Fruit fly (Drosophila melanogaster) whole organism, embryonic: ENCODE results near the gene aru.

Experiments
- ATbp ChIP-seq: fragments of 200-800 bp; sonication (Bioruptor generic); optimal IDR thresholded peaks from 2 replicates; lab custom pipeline; 2017; ENCODE audit warnings: missing biosample characterization, mild to moderate bottlenecking, missing genetic modification characterization, missing genetic modification reagents
- Atf-2 ChIP-seq: fragments of 200-800 bp; sonication (Bioruptor generic); optimal IDR thresholded peaks from 2 replicates; lab custom pipeline; 2016; ENCODE audit warnings: missing biosample characterization, missing genetic modification characterization
- Bdp1 ChIP-seq: fragments of 200-800 bp; sonication (Bioruptor generic); optimal IDR thresholded peaks from 3 replicates; lab custom pipeline; 2016; ENCODE audit warnings: missing biosample characterization, missing genetic modification characterization
- CG10431 ChIP-seq: fragments of 200-800 bp; sonication (Bioruptor generic); optimal IDR thresholded peaks from 3 replicates; lab custom pipeline; 2018; ENCODE audit warnings: missing biosample characterization, mild to moderate bottlenecking, missing genetic modification characterization
- CG11247 ChIP-seq: fragments of 200-800 bp; sonication (Bioruptor generic); IDR thresholded peaks from 2 replicates; pipeline ENCODE4 v1.3.6; 2022; ENCODE audit warnings: missing biosample characterization, missing genetic modification characterization
- CG12104 ChIP-seq: fragments of 200-800 bp; sonication (Bioruptor generic); optimal IDR thresholded peaks from 3 replicates; lab custom pipeline; 2016; ENCODE audit warnings: missing biosample characterization, missing genetic modification characterization
- CG15269 ChIP-seq: fragments of 200-800 bp; sonication (Bioruptor generic); optimal IDR thresholded peaks from 2 replicates; lab custom pipeline; 2018; ENCODE audit warnings: missing biosample characterization, mild to moderate bottlenecking, missing genetic modification characterization, moderate library complexity
- CG17359 ChIP-seq: fragments of 200-800 bp; sonication (Bioruptor generic); optimal IDR thresholded peaks from 3 replicates; lab custom pipeline; 2018; ENCODE audit warnings: missing biosample characterization, mild to moderate bottlenecking, missing genetic modification characterization, moderate library complexity
- CG17361 ChIP-seq: fragments of 200-800 bp; sonication (Bioruptor generic); IDR thresholded peaks from 3 replicates; pipeline ENCODE4 v1.3.6; 2022; ENCODE audit warnings: missing biosample characterization, missing genetic modification characterization
- CG18599 ChIP-seq: fragments of 200-800 bp; sonication (Bioruptor generic); optimal IDR thresholded peaks from 3 replicates; lab custom pipeline; 2017; ENCODE audit warnings: missing biosample characterization, missing genetic modification characterization, mild to moderate bottlenecking, moderate library complexity, missing genetic modification reagents
- CG18619 ChIP-seq: fragments of 200-800 bp; sonication (Bioruptor generic); optimal IDR thresholded peaks from 3 replicates; lab custom pipeline; 2017; ENCODE audit warnings: missing biosample characterization, mild to moderate bottlenecking, missing genetic modification characterization
- CG2199 ChIP-seq: fragments of 200-800 bp; sonication (Bioruptor generic); IDR thresholded peaks from 3 replicates; pipeline ENCODE4 v1.3.6; 2022; ENCODE audit warnings: missing biosample characterization, missing genetic modification characterization
- CG2712 ChIP-seq: fragments of 200-800 bp; optimal IDR thresholded peaks from 3 replicates; lab custom pipeline; 2019; ENCODE audit warnings: missing biosample characterization, mild to moderate bottlenecking, missing genetic modification characterization, moderate library complexity
- CG2889 ChIP-seq: fragments of 200-800 bp; sonication (Bioruptor generic); IDR thresholded peaks from 3 replicates; pipeline ENCODE4 v1.3.6; 2022; ENCODE audit warnings: missing biosample characterization, missing genetic modification characterization
- CG32767 ChIP-seq: fragments of 200-800 bp; sonication (Bioruptor generic); IDR thresholded peaks from 2 replicates; pipeline ENCODE4 v1.3.6; 2022; ENCODE audit warnings: missing biosample characterization, missing genetic modification characterization
- CG32772 ChIP-seq: fragments of 200-800 bp; sonication (Bioruptor generic); IDR thresholded peaks from 2 replicates; pipeline ENCODE4 v1.3.6; 2022; ENCODE audit warnings: missing biosample characterization, missing genetic modification characterization
- CG33557 ChIP-seq: fragments of 200-800 bp; sonication (Bioruptor generic); optimal IDR thresholded peaks from 2 replicates; lab custom pipeline; 2019; ENCODE audit warnings: missing biosample characterization, mild to moderate bottlenecking, missing genetic modification characterization, moderate library complexity
- CG34422 ChIP-seq: fragments of 200-800 bp; sonication (Bioruptor generic); IDR thresholded peaks from 3 replicates; pipeline ENCODE4 v1.3.6; 2022; ENCODE audit warnings: missing biosample characterization, missing genetic modification characterization
- CG3726 ChIP-seq: fragments of 200-800 bp; sonication (Bioruptor generic); IDR thresholded peaks from 3 replicates; pipeline ENCODE4, ENCODE4 v1.3.6; 2022; ENCODE audit warnings: missing biosample characterization, missing genetic modification characterization
- CG43689 ChIP-seq: fragments of 200-800 bp; sonication (Bioruptor generic); IDR thresholded peaks from 2 replicates; pipeline ENCODE4 v1.3.6; 2022; ENCODE audit warnings: missing biosample characterization, missing genetic modification characterization
- CG4854 ChIP-seq: fragments of 200-800 bp; sonication (Bioruptor generic); optimal IDR thresholded peaks from 2 replicates; lab custom pipeline; 2016; ENCODE audit warnings: missing biosample characterization, missing genetic modification characterization, inconsistent platforms
- CG5953 ChIP-seq: fragments of 200-800 bp; sonication (Bioruptor generic); IDR thresholded peaks from 2 replicates; pipeline ENCODE4 v1.3.6; 2022; ENCODE audit warnings: missing biosample characterization, missing genetic modification characterization
- CG6254 ChIP-seq: fragments of 200-800 bp; sonication (Bioruptor generic); optimal IDR thresholded peaks from 3 replicates; lab custom pipeline; 2017; ENCODE audit warnings: mild to moderate bottlenecking, missing biosample characterization, missing genetic modification reagents, missing genetic modification characterization
- CG7556 ChIP-seq: fragments of 200-800 bp; sonication (Bioruptor generic); optimal IDR thresholded peaks from 2 replicates; lab custom pipeline; 2017; ENCODE audit warnings: missing biosample characterization, mild to moderate bottlenecking, missing genetic modification characterization
- CG8388 ChIP-seq: fragments of 200-800 bp; sonication (Bioruptor generic); optimal IDR thresholded peaks from 2 replicates; lab custom pipeline; 2019; ENCODE audit warnings: missing biosample characterization, mild to moderate bottlenecking, missing genetic modification characterization, moderate library complexity
- CG9932 ChIP-seq: fragments of 200-800 bp; sonication (Bioruptor generic); IDR thresholded peaks from 2 replicates; pipeline ENCODE4 v1.3.6; 2022; ENCODE audit warnings: missing biosample characterization, missing genetic modification characterization
- CHES-1-like ChIP-seq: fragments of 200-800 bp; sonication (Bioruptor generic); optimal IDR thresholded peaks from 2 replicates; lab custom pipeline; 2016; ENCODE audit warnings: missing biosample characterization, missing genetic modification characterization
- Camta ChIP-seq: fragments of 200-800 bp; sonication (Bioruptor generic); optimal IDR thresholded peaks from 2 replicates; lab custom pipeline; 2016; ENCODE audit warnings: missing biosample characterization, missing genetic modification characterization
- D19A ChIP-seq: fragments of 200-800 bp; optimal IDR thresholded peaks from 3 replicates; lab custom pipeline; 2019; ENCODE audit warnings: missing biosample characterization, mild to moderate bottlenecking, missing genetic modification characterization, moderate library complexity
- Dip3 ChIP-seq: fragments of 200-800 bp; sonication (Bioruptor generic); optimal IDR thresholded peaks from 3 replicates; lab custom pipeline; 2016; ENCODE audit warnings: missing biosample characterization, missing genetic modification characterization
- Doc2 ChIP-seq: fragments of 200-800 bp; sonication (Bioruptor generic); IDR thresholded peaks from 2 replicates; pipeline ENCODE4 v1.3.6; 2022; ENCODE audit warnings: missing biosample characterization, missing genetic modification characterization
- Ets97D ChIP-seq: fragments of 200-800 bp; sonication (Bioruptor generic); optimal IDR thresholded peaks from 3 replicates; lab custom pipeline; 2016; ENCODE audit warnings: missing biosample characterization, missing genetic modification characterization
- Gsc ChIP-seq: fragments of 200-800 bp; sonication (Bioruptor generic); IDR thresholded peaks from 2 replicates; pipeline ENCODE4 v1.3.6; 2022; ENCODE audit warnings: missing biosample characterization, missing genetic modification characterization
- Hr3 ChIP-seq: fragments of 200-800 bp; sonication (Bioruptor generic); optimal IDR thresholded peaks from 3 replicates; lab custom pipeline; 2016; ENCODE audit warnings: missing biosample characterization, missing genetic modification characterization
- Jarid2 ChIP-seq: fragments of 200-800 bp; sonication (Bioruptor generic); optimal IDR thresholded peaks from 3 replicates; lab custom pipeline; 2017; ENCODE audit warnings: mild to moderate bottlenecking, missing biosample characterization, missing genetic modification reagents, missing genetic modification characterization
- NC2α ChIP-seq: fragments of 200-800 bp; sonication (Bioruptor generic); optimal IDR thresholded peaks from 2 replicates; lab custom pipeline; 2016; ENCODE audit warnings: missing biosample characterization, missing genetic modification characterization
- Nf-YA ChIP-seq: fragments of 200-800 bp; sonication (Bioruptor generic); IDR thresholded peaks from 2 replicates; pipeline ENCODE4 v1.3.6; 2022; ENCODE audit warnings: missing biosample characterization, missing genetic modification characterization
- TFAM ChIP-seq: fragments of 200-800 bp; sonication (Bioruptor generic); optimal IDR thresholded peaks from 2 replicates; lab custom pipeline; 2017; ENCODE audit warnings: missing biosample characterization, missing genetic modification characterization, inconsistent platforms
- Trl ChIP-seq, 3 experiments: fragments of >200 bp in 2 of 3; fragments of 200-800 bp in 1 of 3; sonication (Bioruptor generic) in 1 of 3; optimal IDR thresholded peaks; 2 replicates in 1 of 3; 3 replicates in 2 of 3; lab custom pipeline; 2016 to 2017; ENCODE audit warnings: missing biosample characterization in 1 of 3, missing genetic modification characterization in 1 of 3
- ab ChIP-seq: fragments of 200-800 bp; sonication (Bioruptor generic); optimal IDR thresholded peaks from 2 replicates; lab custom pipeline; 2016; ENCODE audit warnings: missing biosample characterization, missing genetic modification characterization
- bowl ChIP-seq: fragments of 200-800 bp; sonication (Bioruptor generic); IDR thresholded peaks from 2 replicates; pipeline ENCODE4 v1.3.6; 2022; ENCODE audit warnings: missing biosample characterization, missing genetic modification characterization
- caup ChIP-seq: fragments of 200-800 bp; sonication (Bioruptor generic); optimal IDR thresholded peaks from 3 replicates; lab custom pipeline; 2017; ENCODE audit warnings: missing biosample characterization, mild to moderate bottlenecking, missing genetic modification characterization, moderate library complexity; ENCODE audit not compliant: severe bottlenecking
- fd3F ChIP-seq: fragments of 200-800 bp; sonication (Bioruptor generic); optimal IDR thresholded peaks from 2 replicates; lab custom pipeline; 2018; ENCODE audit warnings: missing biosample characterization, mild to moderate bottlenecking, missing genetic modification characterization, moderate library complexity
- gfzf ChIP-seq: fragments of 200-800 bp; sonication (Bioruptor generic); optimal IDR thresholded peaks from 2 replicates; lab custom pipeline; 2016; ENCODE audit warnings: missing biosample characterization, mild to moderate bottlenecking, missing genetic modification characterization, moderate library complexity
- gsb ChIP-seq: fragments of 200-800 bp; sonication (Bioruptor generic); IDR thresholded peaks from 2 replicates; pipeline ENCODE4 v1.3.6; 2022; ENCODE audit warnings: missing biosample characterization, missing genetic modification characterization
- mirr ChIP-seq: fragments of 200-800 bp; sonication (Bioruptor generic); optimal IDR thresholded peaks from 3 replicates; lab custom pipeline; 2018; ENCODE audit warnings: missing biosample characterization, mild to moderate bottlenecking, missing genetic modification characterization
- pfk ChIP-seq: fragments of 200-800 bp; sonication (Bioruptor generic); optimal IDR thresholded peaks from 2 replicates; lab custom pipeline; 2018; ENCODE audit warnings: missing biosample characterization, mild to moderate bottlenecking, missing genetic modification characterization, moderate library complexity
- pnt ChIP-seq: fragments of 200-800 bp; sonication (Bioruptor generic); optimal IDR thresholded peaks from 3 replicates; lab custom pipeline; 2016; ENCODE audit warnings: missing biosample characterization, missing genetic modification characterization
- ro ChIP-seq: fragments of 200-800 bp; sonication (Bioruptor generic); IDR thresholded peaks from 2 replicates; pipeline ENCODE4 v1.3.6; 2022; ENCODE audit warnings: missing biosample characterization, missing genetic modification characterization
- stc ChIP-seq: fragments of 200-800 bp; sonication (Bioruptor generic); IDR thresholded peaks from 2 replicates; pipeline ENCODE4 v1.3.6; 2022; ENCODE audit warnings: missing biosample characterization, missing genetic modification characterization
- tin ChIP-seq: fragments of 200-800 bp; sonication (Bioruptor generic); optimal IDR thresholded peaks from 3 replicates; lab custom pipeline; 2016; ENCODE audit warnings: missing biosample characterization, missing genetic modification characterization

Gene aru

dm6 chr2L:850727-851257, 17.4 kb downstream of the aru start, which contains the start of gene drongo (continued):
- peak; percentile 24 for TF ChIP-seq CG15269 (tag; lab: Kevin White, UChicago)
- peak; percentile 99 for TF ChIP-seq pfk (GFP tag; lab: Kevin White, UChicago)
- TF ChIP-seq ATbp (GFP tag; lab: Kevin White, UChicago): peak; percentile 34
- no peak for TF ChIP-seq CG32767 (GFP tag; lab: Robert Waterston, UW)
- TF ChIP-seq ro: no peak
- peak; percentile 41 for TF ChIP-seq CG2712 (tag; lab: Kevin White, UChicago)
- TF ChIP-seq caup (GFP tag; lab: Kevin White, UChicago): peak; percentile 55
- no peak for TF ChIP-seq CG6254 (GFP tag; lab: Kevin White, UChicago)
- peak; percentile 9 for TF ChIP-seq CG17359 (tag; lab: Kevin White, UChicago)
- TF ChIP-seq CG8388: no peak
- no peak for TF ChIP-seq CG10431 (GFP tag; lab: Kevin White, UChicago)
- peak; percentile 4 for TF ChIP-seq CG7556 (GFP tag; lab: Kevin White, UChicago)
- TF ChIP-seq TFAM (GFP tag; lab: Kevin White, UChicago): no peak
- 0 out of 2 replicates have a peak, but pooled peaks have one; percentile 10 for TF ChIP-seq CG43689
- no peak for TF ChIP-seq Gsc (GFP tag; lab: Robert Waterston, UW)
- TF ChIP-seq gsb: no peak
- peak; percentile 73; the same call in 1 of the 3 replicates for TF ChIP-seq CG2199 (GFP tag; lab: Robert Waterston, UW)
- TF ChIP-seq Nf-YA (GFP tag; lab: Robert Waterston, UW): no peak
- TF ChIP-seq Bdp1 (GFP tag; lab: Kevin White, UChicago): no peak
- TF ChIP-seq CG32772 (GFP tag; lab: Robert Waterston, UW): no peak
- TF ChIP-seq CG11247: peak; percentile 33; the same call in 1 of the 2 replicates
- no peak for TF ChIP-seq ab (GFP tag; lab: Kevin White, UChicago)
- TF ChIP-seq CG4854 (GFP tag; lab: Kevin White, UChicago): no peak
- TF ChIP-seq Dip3: peak; percentile 18
- peak; percentile 33 for TF ChIP-seq CG33557
- TF ChIP-seq Jarid2 (GFP tag; lab: Kevin White, UChicago): peak; percentile 97
- no peak for TF ChIP-seq bowl (GFP tag; lab: Robert Waterston, UW)
- no peak for TF ChIP-seq tin (GFP tag; lab: Kevin White, UChicago)
- TF ChIP-seq Ets97D (GFP tag; lab: Kevin White, UChicago): peak; percentile 66
- TF ChIP-seq CG18599 (GFP tag; lab: Kevin White, UChicago): peak; percentile 24
- peak; percentile 64 for TF ChIP-seq mirr
- TF ChIP-seq Hr3 (GFP tag; lab: Kevin White, UChicago): no peak
- TF ChIP-seq CHES-1-like (GFP tag; lab: Kevin White, UChicago): peak; percentile 67
- TF ChIP-seq Doc2 (GFP tag; lab: Robert Waterston, UW): no peak
- peak; percentile 47; the same call in 1 of the 2 replicates for TF ChIP-seq CG5953
- TF ChIP-seq CG9932 (GFP tag; lab: Robert Waterston, UW): peak; percentile 32; the same call in 1 of the 2 replicates
- peak; percentile 14 for TF ChIP-seq CG18619 (GFP tag; lab: Kevin White, UChicago)
- TF ChIP-seq stc (GFP tag; lab: Robert Waterston, UW): no peak; the same call in 1 of the 2 replicates
- no peak for TF ChIP-seq NC2α
- peak; percentile 100 for TF ChIP-seq gfzf (GFP tag; lab: Kevin White, UChicago)
- TF ChIP-seq D19A (tag; lab: Kevin White, UChicago): peak; percentile 2
- TF ChIP-seq CG34422 (GFP tag; lab: Robert Waterston, UW): peak; percentile 60; the same call in 1 of the 3 replicates
- TF ChIP-seq Atf-2 (GFP tag; lab: Kevin White, UChicago): no peak
- no peak for TF ChIP-seq fd3F (GFP tag; lab: Kevin White, UChicago)
- TF ChIP-seq Camta (GFP tag; lab: Kevin White, UChicago): no peak
- no peak for TF ChIP-seq CG12104
- no peak for TF ChIP-seq Trl (optimal IDR thresholded peaks at IDR 0.05; lab: Kevin White, UChicago)
- TF ChIP-seq Trl (GFP tag; optimal IDR thresholded peaks at IDR 0.05; lab: Kevin White, UChicago): peak; percentile 53
- no peak for TF ChIP-seq CG3726 (GFP tag; lab: Robert Waterston, UW)
- no peak for TF ChIP-seq CG2889 (GFP tag; lab: Robert Waterston, UW)
- TF ChIP-seq pnt (GFP tag; lab: Kevin White, UChicago): no peak
- no peak for TF ChIP-seq CG17361 (GFP tag; lab: Robert Waterston, UW)
